Worm (Caenorhabditis elegans) whole organism, L1 larva: ENCODE data around the gene nduv-3.

Experiments used
- aha-1 ChIP-seq: fragments of 150-350 bp; optimal IDR thresholded peaks from 2 replicates; lab custom pipeline; 2014; ENCODE audit warnings: missing biosample characterization, missing genetic modification characterization
- alr-1 ChIP-seq: fragments of 200-800 bp; sonication (Bioruptor generic); optimal IDR thresholded peaks from 2 replicates; lab custom pipeline; 2018; ENCODE audit warnings: borderline replicate concordance, mild to moderate bottlenecking, missing genetic modification characterization, missing compliant biosample characterization
- ceh-63 ChIP-seq: fragments of 200-800 bp; sonication (Bioruptor generic); optimal IDR thresholded peaks from 2 replicates; lab custom pipeline; 2018; ENCODE audit warnings: mild to moderate bottlenecking, missing genetic modification characterization, missing compliant biosample characterization
- ceh-82 ChIP-seq, 3 experiments: fragments of 150-350 bp in 1 of 3; sonication (generic microtip) in 2 of 3; optimal IDR thresholded peaks; 2 replicates each; lab custom pipeline; 2014 to 2017; ENCODE audit warnings: missing biosample characterization in 3 of 3, missing genetic modification characterization in 3 of 3
- ceh-88 ChIP-seq: fragments of 200-800 bp; sonication (Bioruptor generic); IDR thresholded peaks from 2 replicates; pipeline ENCODE4 v1.3.6; 2022; ENCODE audit warnings: missing genetic modification characterization, missing compliant biosample characterization
- ces-1 ChIP-seq: fragments of 150-350 bp; optimal IDR thresholded peaks from 2 replicates; lab custom pipeline; 2014; ENCODE audit warnings: missing biosample characterization, missing genetic modification reagents, missing genetic modification characterization
- dpl-1 ChIP-seq, 3 experiments: fragments of 150-350 bp in 2 of 3; sonication (generic microtip) in 1 of 3; optimal IDR thresholded peaks; 2 replicates each; lab custom pipeline; 2014 to 2017; ENCODE audit warnings: missing biosample characterization in 3 of 3, missing genetic modification characterization in 3 of 3, missing genetic modification reagents in 3 of 3
- dsc-1 ChIP-seq: sonication (generic microtip); optimal IDR thresholded peaks from 2 replicates; lab custom pipeline; 2016; ENCODE audit warnings: mild to moderate bottlenecking, missing genetic modification characterization, missing compliant biosample characterization
- efl-1 ChIP-seq, 4 experiments: fragments of 150-350 bp; optimal IDR thresholded peaks in 3 of 4; peaks in 1 of 4; 1 replicate in 1 of 4; 2 replicates in 3 of 4; lab custom pipeline; 2014; ENCODE audit warnings: missing biosample characterization in 2 of 4, missing genetic modification characterization in 2 of 4, missing genetic modification reagents in 2 of 4
- ets-5 ChIP-seq: fragments of 200-800 bp; sonication (Bioruptor generic); IDR thresholded peaks from 2 replicates; pipeline ENCODE4 v1.3.6; 2022; ENCODE audit warnings: missing genetic modification characterization, missing compliant biosample characterization
- fkh-4 ChIP-seq: sonication (generic microtip); optimal IDR thresholded peaks from 2 replicates; lab custom pipeline; 2016; ENCODE audit warnings: missing compliant biosample characterization, missing genetic modification characterization, borderline replicate concordance
- fkh-8 ChIP-seq: sonication (generic microtip); optimal IDR thresholded peaks from 2 replicates; lab custom pipeline; 2016; ENCODE audit warnings: mild to moderate bottlenecking, missing genetic modification characterization, missing compliant biosample characterization
- fos-1 ChIP-seq: fragments of 150-350 bp; optimal IDR thresholded peaks from 2 replicates; lab custom pipeline; 2014; ENCODE audit warnings: missing biosample characterization, missing genetic modification characterization
- hlh-17 ChIP-seq: fragments of 200-800 bp; sonication (Bioruptor generic); optimal IDR thresholded peaks from 2 replicates; lab custom pipeline; 2018; ENCODE audit warnings: missing genetic modification characterization, mild to moderate bottlenecking, missing compliant biosample characterization, moderate library complexity, borderline replicate concordance
- hlh-4 ChIP-seq: sonication (generic microtip); optimal IDR thresholded peaks from 2 replicates; lab custom pipeline; 2016; ENCODE audit warnings: mild to moderate bottlenecking, missing genetic modification characterization, missing compliant biosample characterization
- isw-1 ChIP-seq: fragments of 200-800 bp; sonication (Bioruptor generic); IDR thresholded peaks from 2 replicates; pipeline ENCODE4 v1.3.6; 2022; ENCODE audit warnings: missing genetic modification characterization, missing compliant biosample characterization
- lin-13 ChIP-seq: fragments of 150-350 bp; optimal IDR thresholded peaks from 2 replicates; lab custom pipeline; 2014; ENCODE audit warnings: missing biosample characterization, missing genetic modification reagents, missing genetic modification characterization
- lin-14 ChIP-seq: fragments of 200-800 bp; sonication (Bioruptor generic); optimal IDR thresholded peaks from 2 replicates; lab custom pipeline; 2018; ENCODE audit warnings: mild to moderate bottlenecking, missing genetic modification characterization, moderate library complexity, missing compliant biosample characterization
- lin-15B ChIP-seq: fragments of 150-350 bp; sonication (generic microtip); optimal IDR thresholded peaks from 3 replicates; lab custom pipeline; 2014; ENCODE audit warnings: missing biosample characterization, missing genetic modification characterization
- lin-35 ChIP-seq, 2 experiments: fragments of 150-350 bp; optimal IDR thresholded peaks; 2 replicates each; lab custom pipeline; 2014; ENCODE audit warnings: missing biosample characterization in 2 of 2, missing genetic modification characterization in 2 of 2, missing genetic modification reagents in 2 of 2
- lsy-2 ChIP-seq, 2 experiments: fragments of 150-350 bp; optimal IDR thresholded peaks; 2 replicates each; lab custom pipeline; 2014; ENCODE audit warnings: missing biosample characterization in 2 of 2, missing genetic modification characterization in 2 of 2
- mdl-1 ChIP-seq, 2 experiments: fragments of 150-350 bp; optimal IDR thresholded peaks; 2 replicates each; lab custom pipeline; 2014 to 2017; ENCODE audit warnings: missing biosample characterization in 2 of 2, missing genetic modification characterization in 2 of 2, inconsistent platforms in 1 of 2
- mep-1 ChIP-seq: fragments of 150-350 bp; optimal IDR thresholded peaks from 2 replicates; lab custom pipeline; 2014; ENCODE audit warnings: missing biosample characterization, missing genetic modification characterization
- nhr-11 ChIP-seq: fragments of 150-350 bp; optimal IDR thresholded peaks from 2 replicates; lab custom pipeline; 2014; ENCODE audit warnings: missing biosample characterization, missing genetic modification characterization
- nhr-12 ChIP-seq: sonication (generic microtip); optimal IDR thresholded peaks from 2 replicates; lab custom pipeline; 2017; ENCODE audit warnings: missing biosample characterization, missing genetic modification characterization
- nhr-20 ChIP-seq: sonication (generic microtip); optimal IDR thresholded peaks from 2 replicates; lab custom pipeline; 2016; ENCODE audit warnings: mild to moderate bottlenecking, missing genetic modification characterization, missing compliant biosample characterization
- nhr-237 ChIP-seq: fragments of 150-350 bp; optimal IDR thresholded peaks from 2 replicates; lab custom pipeline; 2014; ENCODE audit warnings: missing biosample characterization, missing genetic modification characterization
- nhr-47 ChIP-seq: sonication (generic microtip); optimal IDR thresholded peaks from 2 replicates; lab custom pipeline; 2016; ENCODE audit warnings: mild to moderate bottlenecking, missing genetic modification characterization, moderate library complexity, missing compliant biosample characterization
- nhr-76 ChIP-seq: sonication (generic microtip); optimal IDR thresholded peaks from 2 replicates; lab custom pipeline; 2017; ENCODE audit warnings: missing biosample characterization, missing genetic modification characterization
- nhr-77 ChIP-seq: fragments of 150-350 bp; optimal IDR thresholded peaks from 2 replicates; lab custom pipeline; 2014; ENCODE audit warnings: missing biosample characterization, missing genetic modification characterization
- nhr-85 ChIP-seq: sonication (generic microtip); peaks from one replicate; lab custom pipeline; 2016; ENCODE audit warnings: missing genetic modification characterization, inconsistent platforms, missing compliant biosample characterization
- nhr-90 ChIP-seq: sonication (generic microtip); optimal IDR thresholded peaks from 2 replicates; lab custom pipeline; 2016; ENCODE audit warnings: mild to moderate bottlenecking, missing genetic modification characterization, missing compliant biosample characterization; ENCODE audit not compliant: poor library complexity
- pag-3 ChIP-seq: sonication (generic microtip); optimal IDR thresholded peaks from 2 replicates; lab custom pipeline; 2017; ENCODE audit warnings: missing genetic modification characterization, mild to moderate bottlenecking, missing compliant biosample characterization, antibody characterized with exemption, borderline replicate concordance; ENCODE audit not compliant: insufficient read depth
- pax-3 ChIP-seq: fragments of 200-800 bp; sonication (Bioruptor generic); optimal IDR thresholded peaks from 2 replicates; lab custom pipeline; 2018; ENCODE audit warnings: mild to moderate bottlenecking, missing genetic modification characterization, moderate library complexity, missing compliant biosample characterization
- pqm-1 ChIP-seq: sonication (generic microtip); optimal IDR thresholded peaks from 3 replicates; lab custom pipeline; 2017; ENCODE audit warnings: missing biosample characterization, missing genetic modification characterization
- rnt-1 ChIP-seq: sonication (generic microtip); optimal IDR thresholded peaks from 2 replicates; lab custom pipeline; 2016; ENCODE audit warnings: mild to moderate bottlenecking, missing genetic modification characterization, moderate library complexity, missing compliant biosample characterization
- sox-4 ChIP-seq: sonication (generic microtip); optimal IDR thresholded peaks from 2 replicates; lab custom pipeline; 2016; ENCODE audit warnings: missing genetic modification characterization, missing compliant biosample characterization
- tbx-2 ChIP-seq: sonication (generic microtip); optimal IDR thresholded peaks from 2 replicates; lab custom pipeline; 2016; ENCODE audit warnings: missing genetic modification characterization, missing compliant biosample characterization
- tlp-1 ChIP-seq: fragments of 150-350 bp; optimal IDR thresholded peaks from 2 replicates; lab custom pipeline; 2014; ENCODE audit warnings: missing biosample characterization, missing genetic modification characterization
- unc-130 ChIP-seq: fragments of 150-350 bp; optimal IDR thresholded peaks from 2 replicates; lab custom pipeline; 2017; ENCODE audit warnings: missing biosample characterization, missing genetic modification characterization, inconsistent platforms
- unc-30 ChIP-seq: sonication (generic microtip); optimal IDR thresholded peaks from 2 replicates; lab custom pipeline; 2017; ENCODE audit warnings: missing biosample characterization, missing genetic modification characterization
- unc-86 ChIP-seq: sonication (generic microtip); optimal IDR thresholded peaks from 2 replicates; lab custom pipeline; 2016; ENCODE audit warnings: missing genetic modification characterization, missing compliant biosample characterization
- xbp-1 ChIP-seq: sonication (generic microtip); optimal IDR thresholded peaks from 2 replicates; lab custom pipeline; 2016; ENCODE audit warnings: missing genetic modification characterization, missing compliant biosample characterization
- zag-1 ChIP-seq: fragments of 150-350 bp; optimal IDR thresholded peaks from 2 replicates; lab custom pipeline; 2014; ENCODE audit warnings: missing biosample characterization, missing genetic modification characterization
- zip-4 ChIP-seq: fragments of 200-800 bp; sonication (Bioruptor generic); optimal IDR thresholded peaks from 2 replicates; lab custom pipeline; 2018; ENCODE audit warnings: mild to moderate bottlenecking, missing genetic modification characterization, moderate library complexity, missing compliant biosample characterization
- ztf-4 ChIP-seq: fragments of 150-350 bp; optimal IDR thresholded peaks from 2 replicates; lab custom pipeline; 2014; ENCODE audit warnings: missing biosample characterization, missing genetic modification characterization

nduv-3 gene

DNA sequence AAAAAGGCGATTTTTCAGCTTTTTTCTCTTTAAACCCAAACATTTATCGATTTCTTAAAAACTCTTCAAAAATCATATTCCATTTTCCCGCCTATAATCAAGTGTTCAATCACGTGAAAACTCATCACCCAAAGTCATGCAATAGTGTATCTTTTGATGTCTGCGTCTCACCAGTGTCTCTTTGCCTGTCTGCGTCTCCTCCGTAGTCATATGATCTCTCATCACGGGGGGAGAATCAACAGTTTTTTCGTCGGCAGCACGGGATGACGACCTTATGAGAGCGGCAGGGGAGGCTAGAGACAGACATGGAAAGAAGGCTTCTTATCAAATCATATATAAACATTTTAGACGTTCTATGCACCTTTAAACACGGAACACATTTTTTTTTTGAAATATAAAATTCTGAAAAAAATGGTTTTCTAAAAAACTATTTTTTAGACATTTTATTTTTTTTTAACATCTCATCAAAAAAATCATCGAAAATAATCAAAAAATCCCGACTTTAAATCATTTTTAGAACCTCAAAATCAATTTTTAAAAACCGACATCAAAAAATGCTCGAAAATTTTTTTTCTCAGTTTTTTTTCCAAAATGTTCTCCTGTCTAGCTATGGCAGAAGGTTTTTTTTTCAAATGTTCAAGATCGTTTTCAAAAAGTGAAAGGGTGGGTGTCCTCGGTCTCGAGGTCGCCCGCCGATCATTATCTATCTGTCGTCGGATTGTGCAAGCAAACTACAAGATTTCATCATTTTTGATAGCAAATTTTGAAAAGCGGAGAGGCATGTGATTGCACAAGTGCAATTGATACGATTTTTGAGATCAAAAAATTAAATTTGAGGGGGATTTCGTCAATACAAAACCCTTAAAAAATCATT is 38.9 kb upstream of the nduv-3 start (continued):
- peak; percentile 92 for TF ChIP-seq unc-86 (tag; lab: Kevin White, UChicago)
- TF ChIP-seq nhr-47 (tag; lab: Kevin White, UChicago), result peak; percentile 99
- peak; percentile 99 for TF ChIP-seq nhr-11 (tag; lab: Kevin White, UChicago)
- TF ChIP-seq efl-1 (optimal IDR thresholded peaks at IDR 0.05; lab: Kevin White, UChicago), result peak; percentile 92 to 96
- TF ChIP-seq efl-1 (GFP tag; optimal IDR thresholded peaks at IDR 0.05 in 1 of 2; lab: Kevin White, UChicago), result peak; percentile 87 to 99
- peak; percentile 87 for TF ChIP-seq zip-4 (GFP tag; lab: Kevin White, UChicago)
- TF ChIP-seq alr-1 (tag; lab: Kevin White, UChicago), result no peak

DNA sequence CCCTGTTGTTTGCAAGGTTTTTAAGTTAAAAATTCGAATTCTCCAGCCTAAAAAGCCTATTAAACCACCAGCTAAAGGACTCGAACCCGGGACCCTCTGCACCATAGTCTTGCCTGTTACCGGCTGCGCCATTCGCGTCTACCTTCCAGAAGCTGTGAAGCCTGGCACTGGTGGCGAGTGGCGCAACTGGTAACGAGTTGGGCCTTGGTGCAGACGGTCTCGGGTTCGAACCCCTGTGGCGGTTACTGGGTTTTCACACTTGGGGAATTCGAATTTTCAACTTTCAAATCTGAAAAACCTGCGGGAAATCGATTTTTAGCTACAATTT is 38.3 kb upstream of the nduv-3 start:
- TF ChIP-seq rnt-1, result no peak
- no peak for TF ChIP-seq fkh-4 (tag; lab: Kevin White, UChicago)
- no peak for TF ChIP-seq lsy-2 (tag; optimal IDR thresholded peaks at IDR 0.05; lab: Kevin White, UChicago)
- TF ChIP-seq pag-3 (tag; lab: Kevin White, UChicago), result no peak
- TF ChIP-seq mep-1 (tag; lab: Kevin White, UChicago), result no peak
- TF ChIP-seq isw-1 (GFP tag; lab: Robert Waterston, UW), result no peak
- TF ChIP-seq lin-15B, result no peak
- peak; percentile 28 for TF ChIP-seq lin-13 (GFP tag; lab: Kevin White, UChicago)
- TF ChIP-seq hlh-4 (tag; lab: Kevin White, UChicago), result no peak
- peak; percentile 27 for TF ChIP-seq hlh-17 (GFP tag; lab: Kevin White, UChicago)
- TF ChIP-seq aha-1 (tag; lab: Kevin White, UChicago), result no peak
- TF ChIP-seq dsc-1 (tag; lab: Kevin White, UChicago), result no peak
- TF ChIP-seq ceh-88 (GFP tag; lab: Robert Waterston, UW), result no peak
- TF ChIP-seq efl-1 (optimal IDR thresholded peaks at IDR 0.05; lab: Kevin White, UChicago), result no peak
- TF ChIP-seq efl-1 (GFP tag; optimal IDR thresholded peaks at IDR 0.05 in 1 of 2; lab: Kevin White, UChicago), result no peak
- TF ChIP-seq nhr-77 (tag; lab: Kevin White, UChicago), result no peak

DNA sequence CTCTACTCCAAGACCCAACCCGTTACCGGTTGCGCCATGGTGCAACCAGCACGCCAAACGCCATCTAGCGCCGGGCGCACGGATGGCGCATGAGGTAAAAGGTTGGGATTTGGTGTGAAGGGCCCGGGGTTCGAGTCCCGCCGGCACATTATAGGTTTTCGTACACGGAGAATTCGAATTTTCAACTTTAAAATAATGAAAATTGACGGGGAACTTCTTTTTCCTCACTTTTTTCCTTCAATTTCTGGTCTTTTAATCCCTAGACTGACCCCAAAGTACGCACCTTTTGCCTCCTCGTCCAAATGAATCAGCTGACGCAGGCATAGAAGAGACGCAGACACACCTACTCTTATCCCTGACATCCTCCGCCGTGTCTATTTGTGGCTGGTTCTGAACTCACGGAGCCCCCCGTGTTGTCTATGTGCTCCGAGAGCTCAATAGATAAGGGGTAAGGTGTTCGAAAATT is 37.5 kb upstream of the nduv-3 start:
- TF ChIP-seq fos-1 (tag; lab: Kevin White, UChicago) (no peak), pqm-1 (tag; lab: Kevin White, UChicago) (no peak), unc-30 (no peak), lsy-2 (tag; optimal IDR thresholded peaks at IDR 0.05; lab: Kevin White, UChicago) (peak in 1 of 2 experiments; percentile 46), nhr-11 (tag; lab: Kevin White, UChicago) (no peak), ceh-82 (tag; optimal IDR thresholded peaks at IDR 0.05; lab: Kevin White, UChicago) (peak in 1 of 3 experiments; percentile 12), pax-3 (tag; lab: Kevin White, UChicago) (no peak), ztf-4 (no peak), ces-1 (GFP tag; lab: Kevin White, UChicago) (no peak), nhr-90 (no peak), dsc-1 (tag; lab: Kevin White, UChicago) (no peak), nhr-85 (tag; lab: Kevin White, UChicago) (peak; percentile 4), zag-1 (tag; lab: Kevin White, UChicago) (no peak), dpl-1 (GFP tag; optimal IDR thresholded peaks at IDR 0.05; lab: Kevin White, UChicago) (peak; percentile 15 to 33 (median 29)), lin-35 (GFP tag; optimal IDR thresholded peaks at IDR 0.05; lab: Kevin White, UChicago) (peak; percentile 43 to 61), ceh-63 (no peak), nhr-237 (tag; lab: Kevin White, UChicago) (no peak), mep-1 (tag; lab: Kevin White, UChicago) (peak; percentile 23), xbp-1 (tag; lab: Kevin White, UChicago) (peak; percentile 4), ets-5 (GFP tag; lab: Robert Waterston, UW) (no peak), fkh-8 (tag; lab: Kevin White, UChicago) (peak; percentile 60), lin-14 (peak; percentile 67), tbx-2 (tag; lab: Kevin White, UChicago) (peak; percentile 16), nhr-20 (tag; lab: Kevin White, UChicago) (peak; percentile 46), tlp-1 (tag; lab: Kevin White, UChicago) (no peak), unc-130 (no peak), sox-4 (tag; lab: Kevin White, UChicago) (no peak), mdl-1 (tag; optimal IDR thresholded peaks at IDR 0.05; lab: Kevin White, UChicago) (peak in 1 of 2 experiments; percentile 37), nhr-12 (tag; lab: Kevin White, UChicago) (no peak), rnt-1 (peak; percentile 66), nhr-76 (tag; lab: Kevin White, UChicago) (no peak)
